Worm (Caenorhabditis elegans) whole organism, mixed stage, embryonic: Measurements from ENCODE around the gene ltah-1.2.

Source experiments
- M03D4.4 ChIP-seq: sonication (generic microtip); optimal IDR thresholded peaks from 2 replicates; lab custom pipeline; 2017; ENCODE audit warnings: mild to moderate bottlenecking, missing genetic modification characterization, missing compliant biosample characterization
- bed-3 ChIP-seq: fragments of 200-800 bp; sonication (Bioruptor generic); optimal IDR thresholded peaks from 3 replicates; lab custom pipeline; 2018; ENCODE audit warnings: mild to moderate bottlenecking, missing genetic modification characterization, moderate library complexity, missing compliant biosample characterization
- blmp-1 ChIP-seq: fragments of 150-350 bp; optimal IDR thresholded peaks from 2 replicates; lab custom pipeline; 2014; ENCODE audit warnings: missing biosample characterization, missing genetic modification characterization
- ceh-39 ChIP-seq: fragments of 150-350 bp; optimal IDR thresholded peaks from 2 replicates; lab custom pipeline; 2014; ENCODE audit warnings: missing biosample characterization, missing genetic modification characterization
- ceh-43 ChIP-seq: fragments of 200-800 bp; sonication (Bioruptor generic); optimal IDR thresholded peaks from 2 replicates; lab custom pipeline; 2018; ENCODE audit warnings: mild to moderate bottlenecking, missing genetic modification characterization, moderate library complexity, missing compliant biosample characterization
- ceh-83 ChIP-seq: fragments of 200-800 bp; sonication (Bioruptor generic); optimal IDR thresholded peaks from 2 replicates; lab custom pipeline; 2018; ENCODE audit warnings: mild to moderate bottlenecking, missing genetic modification characterization, missing compliant biosample characterization
- ces-1 ChIP-seq: fragments of 150-350 bp; optimal IDR thresholded peaks from 2 replicates; lab custom pipeline; 2014; ENCODE audit warnings: missing biosample characterization, missing genetic modification reagents, missing genetic modification characterization
- cnd-1 ChIP-seq: fragments of 200-800 bp; sonication (Bioruptor generic); optimal IDR thresholded peaks from 2 replicates; lab custom pipeline; 2018; ENCODE audit warnings: mild to moderate bottlenecking, missing genetic modification characterization, missing compliant biosample characterization
- drap-1 ChIP-seq: fragments of 200-800 bp; sonication (Bioruptor generic); optimal IDR thresholded peaks from 3 replicates; lab custom pipeline; 2018; ENCODE audit warnings: mild to moderate bottlenecking, missing genetic modification characterization, missing compliant biosample characterization
- elt-1 ChIP-seq: sonication (generic microtip); optimal IDR thresholded peaks from 2 replicates; lab custom pipeline; 2017; ENCODE audit warnings: missing genetic modification characterization, mild to moderate bottlenecking, missing compliant biosample characterization, antibody characterized with exemption, moderate library complexity, borderline replicate concordance; ENCODE audit not compliant: insufficient read depth
- elt-3 ChIP-seq: fragments of 150-350 bp; optimal IDR thresholded peaks from 2 replicates; lab custom pipeline; 2014; ENCODE audit warnings: missing biosample characterization, missing genetic modification characterization
- flh-1 ChIP-seq: fragments of 200-800 bp; sonication (Bioruptor generic); optimal IDR thresholded peaks from 2 replicates; lab custom pipeline; 2018; ENCODE audit warnings: mild to moderate bottlenecking, missing genetic modification characterization, moderate library complexity, missing compliant biosample characterization
- ham-2 ChIP-seq: fragments of 200-800 bp; sonication (Bioruptor generic); optimal IDR thresholded peaks from 2 replicates; lab custom pipeline; 2018; ENCODE audit warnings: mild to moderate bottlenecking, missing genetic modification characterization, missing compliant biosample characterization
- hlh-1 ChIP-seq: fragments of 150-350 bp; optimal IDR thresholded peaks from 2 replicates; lab custom pipeline; 2014; ENCODE audit warnings: missing biosample characterization, missing genetic modification reagents, missing genetic modification characterization
- lin-13 ChIP-seq: fragments of 150-350 bp; optimal IDR thresholded peaks from 2 replicates; lab custom pipeline; 2014; ENCODE audit warnings: missing biosample characterization, missing genetic modification characterization
- lin-32 ChIP-seq: fragments of 200-800 bp; sonication (Bioruptor generic); optimal IDR thresholded peaks from 2 replicates; lab custom pipeline; 2018; ENCODE audit warnings: mild to moderate bottlenecking, missing genetic modification characterization, missing compliant biosample characterization
- lsy-2 ChIP-seq: fragments of 150-350 bp; optimal IDR thresholded peaks from 2 replicates; lab custom pipeline; 2014; ENCODE audit warnings: missing biosample characterization, missing genetic modification characterization
- mab-5 ChIP-seq: fragments of 150-350 bp; optimal IDR thresholded peaks from 2 replicates; lab custom pipeline; 2014; ENCODE audit warnings: missing biosample characterization, missing genetic modification characterization
- mep-1 ChIP-seq: fragments of 150-350 bp; optimal IDR thresholded peaks from 2 replicates; lab custom pipeline; 2017; ENCODE audit warnings: missing biosample characterization, missing genetic modification reagents, missing genetic modification characterization, inconsistent platforms
- mls-2 ChIP-seq: sonication (generic microtip); optimal IDR thresholded peaks from 2 replicates; lab custom pipeline; 2016; ENCODE audit warnings: mild to moderate bottlenecking, missing genetic modification characterization, moderate library complexity, missing compliant biosample characterization
- nhr-12 ChIP-seq: fragments of 150-350 bp; optimal IDR thresholded peaks from 2 replicates; lab custom pipeline; 2014; ENCODE audit warnings: missing biosample characterization, missing genetic modification characterization
- nhr-2 ChIP-seq: fragments of 150-350 bp; optimal IDR thresholded peaks from 2 replicates; lab custom pipeline; 2014; ENCODE audit warnings: missing biosample characterization, missing genetic modification characterization
- nhr-237 ChIP-seq: fragments of 150-350 bp; optimal IDR thresholded peaks from 2 replicates; lab custom pipeline; 2014; ENCODE audit warnings: missing biosample characterization, missing genetic modification characterization
- nhr-28 ChIP-seq: fragments of 150-350 bp; optimal IDR thresholded peaks from 2 replicates; lab custom pipeline; 2014; ENCODE audit warnings: missing biosample characterization, missing genetic modification characterization
- nhr-76 ChIP-seq: sonication (generic microtip); optimal IDR thresholded peaks from 2 replicates; lab custom pipeline; 2017; ENCODE audit warnings: missing biosample characterization, missing genetic modification characterization
- pha-4 ChIP-seq: fragments of 150-350 bp; optimal IDR thresholded peaks from 2 replicates; lab custom pipeline; 2018; ENCODE audit warnings: missing biosample characterization, missing genetic modification reagents, missing genetic modification characterization
- sem-2 ChIP-seq: fragments of 200-800 bp; sonication (Bioruptor generic); optimal IDR thresholded peaks from 2 replicates; lab custom pipeline; 2018; ENCODE audit warnings: mild to moderate bottlenecking, missing genetic modification characterization, missing compliant biosample characterization
- snpc-4 ChIP-seq: fragments of 150-350 bp; optimal IDR thresholded peaks from 2 replicates; lab custom pipeline; 2014; ENCODE audit warnings: missing biosample characterization, missing genetic modification characterization
- sptf-1 ChIP-seq: sonication (generic microtip); optimal IDR thresholded peaks from 2 replicates; lab custom pipeline; 2017; ENCODE audit warnings: mild to moderate bottlenecking, missing genetic modification characterization, moderate library complexity, missing compliant biosample characterization
- tbx-8 ChIP-seq: fragments of 200-800 bp; sonication (Bioruptor generic); optimal IDR thresholded peaks from 2 replicates; lab custom pipeline; 2018; ENCODE audit warnings: mild to moderate bottlenecking, missing genetic modification characterization, moderate library complexity, missing compliant biosample characterization
- unc-39 ChIP-seq: fragments of 150-350 bp; optimal IDR thresholded peaks from 2 replicates; lab custom pipeline; 2014; ENCODE audit warnings: missing biosample characterization, missing genetic modification characterization
- unc-62 ChIP-seq: fragments of 150-350 bp; optimal IDR thresholded peaks from 2 replicates; lab custom pipeline; 2014; ENCODE audit warnings: missing biosample characterization, missing genetic modification reagents, missing genetic modification characterization
- zip-8 ChIP-seq: fragments of 150-350 bp; optimal IDR thresholded peaks from 2 replicates; lab custom pipeline; 2014; ENCODE audit warnings: missing biosample characterization, missing genetic modification characterization

ltah-1.2 gene

ce11 chrIV:3626447-3626846 is 13.6 kb upstream of the ltah-1.2 start:
- TF ChIP-seq mep-1 (tag; lab: Kevin White, UChicago) = no peak
- peak; percentile 93 for TF ChIP-seq ces-1

ce11 chrIV:3624597-3624996 is 11.7 kb upstream of the ltah-1.2 start, which contains the start of the genes cha-1 and unc-17:
TSS of gene cha-1 (minus strand) at chrIV:3624697.
TSS of gene unc-17 (minus strand) at chrIV:3624699.
- TF ChIP-seq nhr-237 (tag; lab: Kevin White, UChicago) (no peak), sem-2 (GFP tag; lab: Kevin White, UChicago) (no peak), ham-2 (no peak), lsy-2 (tag; lab: Kevin White, UChicago) (no peak), flh-1 (no peak), mls-2 (no peak), nhr-12 (no peak), unc-62 (GFP tag; lab: Kevin White, UChicago) (no peak), elt-1 (tag; lab: Kevin White, UChicago) (no peak), nhr-28 (tag; lab: Kevin White, UChicago) (no peak)

ce11 chrIV:3621805-3622355 is 9.0 kb upstream of the ltah-1.2 start:
- peak; percentile 63 for TF ChIP-seq ces-1
- TF ChIP-seq snpc-4 (tag; lab: Kevin White, UChicago) = no peak
- TF ChIP-seq cnd-1 (tag; lab: Kevin White, UChicago) = no peak

DNA sequence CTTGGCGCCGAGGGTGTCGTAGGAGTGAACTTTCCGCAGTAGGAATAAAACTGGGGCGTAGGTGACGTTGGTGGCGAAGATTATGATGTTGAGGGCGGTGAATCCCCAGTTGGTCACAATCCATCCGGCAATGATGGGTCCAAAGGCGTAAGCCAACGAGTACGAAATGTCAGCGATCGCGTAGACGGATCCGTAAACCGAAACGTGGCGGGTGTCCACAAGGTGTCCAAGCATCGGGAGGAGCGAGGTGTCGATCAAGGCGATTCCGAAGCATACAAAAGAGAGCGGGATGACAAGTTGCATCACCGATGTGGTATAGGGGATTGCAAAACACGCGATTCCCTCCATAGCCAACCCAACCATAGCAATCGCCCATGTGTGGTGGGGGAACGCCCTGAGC is 5.8 kb upstream of the ltah-1.2 start:
- no peak for TF ChIP-seq nhr-2
- no peak for TF ChIP-seq mls-2
- no peak for TF ChIP-seq mab-5 (tag; lab: Kevin White, UChicago)
- TF ChIP-seq lin-13 (tag; lab: Kevin White, UChicago) = no peak
- TF ChIP-seq pha-4 (tag; lab: Kevin White, UChicago) = no peak
- no peak for TF ChIP-seq ceh-39
- no peak for TF ChIP-seq bed-3 (GFP tag; lab: Kevin White, UChicago)
- TF ChIP-seq zip-8 (tag; lab: Kevin White, UChicago) = no peak
- TF ChIP-seq sptf-1 (tag; lab: Kevin White, UChicago) = no peak
- no peak for TF ChIP-seq nhr-12
- no peak for TF ChIP-seq ceh-83 (GFP tag; lab: Kevin White, UChicago)
- TF ChIP-seq sem-2 (GFP tag; lab: Kevin White, UChicago) = no peak
- TF ChIP-seq drap-1 (GFP tag; lab: Kevin White, UChicago) = no peak
- TF ChIP-seq lsy-2 (tag; lab: Kevin White, UChicago) = no peak
- no peak for TF ChIP-seq snpc-4 (tag; lab: Kevin White, UChicago)
- no peak for TF ChIP-seq elt-3 (tag; lab: Kevin White, UChicago)
- TF ChIP-seq nhr-28 (tag; lab: Kevin White, UChicago) = no peak
- TF ChIP-seq, all 35 proteins: peak for 0

DNA sequence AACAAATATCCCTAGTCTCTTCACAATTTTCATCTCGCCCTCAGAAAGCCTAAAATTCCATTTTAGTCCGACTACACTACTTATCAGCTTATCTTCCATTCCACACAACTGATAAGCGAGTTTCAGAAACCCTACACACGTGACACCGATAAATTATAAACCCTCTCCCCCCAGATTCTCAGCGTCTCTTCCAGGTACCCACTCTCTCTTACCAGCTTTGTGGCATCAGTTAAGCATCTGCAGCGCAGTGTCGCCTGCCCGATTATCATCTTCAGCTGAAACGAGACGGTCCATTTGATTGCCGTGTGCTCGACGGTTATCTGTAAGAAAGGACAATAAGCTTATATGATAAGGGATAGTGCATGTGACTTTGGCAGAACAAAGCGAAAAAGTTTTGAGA is 1.0 kb downstream of the ltah-1.2 start:
- TF ChIP-seq pha-4 (tag; lab: Kevin White, UChicago) = no peak
- no peak for TF ChIP-seq ceh-43 (GFP tag; lab: Kevin White, UChicago)
- TF ChIP-seq ham-2 = no peak
- TF ChIP-seq nhr-2 = no peak
- no peak for TF ChIP-seq lsy-2 (tag; lab: Kevin White, UChicago)
- no peak for TF ChIP-seq snpc-4 (tag; lab: Kevin White, UChicago)
- no peak for TF ChIP-seq lin-32 (GFP tag; lab: Kevin White, UChicago)
- no peak for TF ChIP-seq mep-1 (tag; lab: Kevin White, UChicago)
- TF ChIP-seq unc-62 (GFP tag; lab: Kevin White, UChicago) = no peak
- no peak for TF ChIP-seq ceh-39
- TF ChIP-seq unc-39 (tag; lab: Kevin White, UChicago) = no peak
- TF ChIP-seq elt-1 (tag; lab: Kevin White, UChicago) = no peak
- no peak for TF ChIP-seq mls-2
- TF ChIP-seq elt-3 (tag; lab: Kevin White, UChicago) = no peak
- TF ChIP-seq ceh-83 (GFP tag; lab: Kevin White, UChicago) = no peak

DNA sequence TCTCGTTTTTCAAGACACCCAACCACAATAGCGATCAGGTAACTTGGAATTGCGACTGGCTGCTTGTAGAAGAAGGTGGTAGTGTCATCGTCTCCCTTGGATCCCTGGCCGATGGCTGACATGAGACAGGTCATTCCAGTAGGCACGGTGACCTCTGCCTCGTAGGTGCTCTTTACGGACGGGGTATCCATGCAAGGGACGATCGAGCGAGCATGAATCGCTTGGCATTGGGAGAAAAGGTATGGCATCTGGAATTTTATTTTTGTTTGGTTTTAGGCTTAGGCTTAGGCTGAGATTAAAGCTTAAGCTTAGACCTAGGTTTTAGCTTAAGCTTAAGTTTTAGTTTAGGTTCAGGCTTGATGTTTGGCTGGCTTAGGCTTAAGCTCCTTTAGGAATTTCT is 1.9 kb downstream of the ltah-1.2 start:
- TF ChIP-seq snpc-4 (tag; lab: Kevin White, UChicago) (no peak), sptf-1 (tag; lab: Kevin White, UChicago) (no peak), zip-8 (tag; lab: Kevin White, UChicago) (no peak), ceh-39 (no peak), nhr-12 (no peak), nhr-237 (tag; lab: Kevin White, UChicago) (no peak), hlh-1 (tag; lab: Kevin White, UChicago) (no peak), sem-2 (GFP tag; lab: Kevin White, UChicago) (no peak), mab-5 (tag; lab: Kevin White, UChicago) (no peak), M03D4.4 (no peak), elt-3 (tag; lab: Kevin White, UChicago) (no peak), mls-2 (no peak), nhr-2 (no peak), unc-62 (GFP tag; lab: Kevin White, UChicago) (no peak), nhr-76 (no peak), unc-39 (tag; lab: Kevin White, UChicago) (no peak), cnd-1 (tag; lab: Kevin White, UChicago) (no peak), tbx-8 (GFP tag; lab: Kevin White, UChicago) (no peak), blmp-1 (tag; lab: Kevin White, UChicago) (no peak), ceh-83 (GFP tag; lab: Kevin White, UChicago) (no peak)
